Worm (Caenorhabditis elegans) whole organism, mixed stage, embryonic: ENCODE data around the gene nhr-178.

Experiments used
- M03D4.4 ChIP-seq: sonication (generic microtip); optimal IDR thresholded peaks from 2 replicates; lab custom pipeline; 2017; ENCODE audit warnings: mild to moderate bottlenecking, missing genetic modification characterization, missing compliant biosample characterization
- bed-3 ChIP-seq: fragments of 200-800 bp; sonication (Bioruptor generic); optimal IDR thresholded peaks from 3 replicates; lab custom pipeline; 2018; ENCODE audit warnings: mild to moderate bottlenecking, missing genetic modification characterization, moderate library complexity, missing compliant biosample characterization
- ceh-39 ChIP-seq: fragments of 150-350 bp; optimal IDR thresholded peaks from 2 replicates; lab custom pipeline; 2014; ENCODE audit warnings: missing biosample characterization, missing genetic modification characterization
- ceh-43 ChIP-seq: fragments of 200-800 bp; sonication (Bioruptor generic); optimal IDR thresholded peaks from 2 replicates; lab custom pipeline; 2018; ENCODE audit warnings: mild to moderate bottlenecking, missing genetic modification characterization, moderate library complexity, missing compliant biosample characterization
- ceh-83 ChIP-seq: fragments of 200-800 bp; sonication (Bioruptor generic); optimal IDR thresholded peaks from 2 replicates; lab custom pipeline; 2018; ENCODE audit warnings: mild to moderate bottlenecking, missing genetic modification characterization, missing compliant biosample characterization
- cnd-1 ChIP-seq: fragments of 200-800 bp; sonication (Bioruptor generic); optimal IDR thresholded peaks from 2 replicates; lab custom pipeline; 2018; ENCODE audit warnings: mild to moderate bottlenecking, missing genetic modification characterization, missing compliant biosample characterization
- drap-1 ChIP-seq: fragments of 200-800 bp; sonication (Bioruptor generic); optimal IDR thresholded peaks from 3 replicates; lab custom pipeline; 2018; ENCODE audit warnings: mild to moderate bottlenecking, missing genetic modification characterization, missing compliant biosample characterization
- elt-1 ChIP-seq: sonication (generic microtip); optimal IDR thresholded peaks from 2 replicates; lab custom pipeline; 2017; ENCODE audit warnings: missing genetic modification characterization, mild to moderate bottlenecking, missing compliant biosample characterization, antibody characterized with exemption, moderate library complexity, borderline replicate concordance; ENCODE audit not compliant: insufficient read depth
- elt-3 ChIP-seq: fragments of 150-350 bp; optimal IDR thresholded peaks from 2 replicates; lab custom pipeline; 2014; ENCODE audit warnings: missing biosample characterization, missing genetic modification characterization
- flh-1 ChIP-seq: fragments of 200-800 bp; sonication (Bioruptor generic); optimal IDR thresholded peaks from 2 replicates; lab custom pipeline; 2018; ENCODE audit warnings: mild to moderate bottlenecking, missing genetic modification characterization, moderate library complexity, missing compliant biosample characterization
- ham-2 ChIP-seq: fragments of 200-800 bp; sonication (Bioruptor generic); optimal IDR thresholded peaks from 2 replicates; lab custom pipeline; 2018; ENCODE audit warnings: mild to moderate bottlenecking, missing genetic modification characterization, missing compliant biosample characterization
- hlh-1 ChIP-seq: fragments of 150-350 bp; optimal IDR thresholded peaks from 2 replicates; lab custom pipeline; 2014; ENCODE audit warnings: missing biosample characterization, missing genetic modification reagents, missing genetic modification characterization
- lin-13 ChIP-seq: fragments of 150-350 bp; optimal IDR thresholded peaks from 2 replicates; lab custom pipeline; 2014; ENCODE audit warnings: missing biosample characterization, missing genetic modification characterization
- lin-32 ChIP-seq: fragments of 200-800 bp; sonication (Bioruptor generic); optimal IDR thresholded peaks from 2 replicates; lab custom pipeline; 2018; ENCODE audit warnings: mild to moderate bottlenecking, missing genetic modification characterization, missing compliant biosample characterization
- lsy-2 ChIP-seq: fragments of 150-350 bp; optimal IDR thresholded peaks from 2 replicates; lab custom pipeline; 2014; ENCODE audit warnings: missing biosample characterization, missing genetic modification characterization
- mep-1 ChIP-seq: fragments of 150-350 bp; optimal IDR thresholded peaks from 2 replicates; lab custom pipeline; 2017; ENCODE audit warnings: missing biosample characterization, missing genetic modification reagents, missing genetic modification characterization, inconsistent platforms
- mls-2 ChIP-seq: sonication (generic microtip); optimal IDR thresholded peaks from 2 replicates; lab custom pipeline; 2016; ENCODE audit warnings: mild to moderate bottlenecking, missing genetic modification characterization, moderate library complexity, missing compliant biosample characterization
- nhr-12 ChIP-seq: fragments of 150-350 bp; optimal IDR thresholded peaks from 2 replicates; lab custom pipeline; 2014; ENCODE audit warnings: missing biosample characterization, missing genetic modification characterization
- nhr-2 ChIP-seq: fragments of 150-350 bp; optimal IDR thresholded peaks from 2 replicates; lab custom pipeline; 2014; ENCODE audit warnings: missing biosample characterization, missing genetic modification characterization
- nhr-237 ChIP-seq: fragments of 150-350 bp; optimal IDR thresholded peaks from 2 replicates; lab custom pipeline; 2014; ENCODE audit warnings: missing biosample characterization, missing genetic modification characterization
- nhr-28 ChIP-seq: fragments of 150-350 bp; optimal IDR thresholded peaks from 2 replicates; lab custom pipeline; 2014; ENCODE audit warnings: missing biosample characterization, missing genetic modification characterization
- nhr-76 ChIP-seq: sonication (generic microtip); optimal IDR thresholded peaks from 2 replicates; lab custom pipeline; 2017; ENCODE audit warnings: missing biosample characterization, missing genetic modification characterization
- pha-4 ChIP-seq: fragments of 150-350 bp; optimal IDR thresholded peaks from 2 replicates; lab custom pipeline; 2018; ENCODE audit warnings: missing biosample characterization, missing genetic modification reagents, missing genetic modification characterization
- sem-2 ChIP-seq: fragments of 200-800 bp; sonication (Bioruptor generic); optimal IDR thresholded peaks from 2 replicates; lab custom pipeline; 2018; ENCODE audit warnings: mild to moderate bottlenecking, missing genetic modification characterization, missing compliant biosample characterization
- snpc-4 ChIP-seq: fragments of 150-350 bp; optimal IDR thresholded peaks from 2 replicates; lab custom pipeline; 2014; ENCODE audit warnings: missing biosample characterization, missing genetic modification characterization
- sptf-1 ChIP-seq: sonication (generic microtip); optimal IDR thresholded peaks from 2 replicates; lab custom pipeline; 2017; ENCODE audit warnings: mild to moderate bottlenecking, missing genetic modification characterization, moderate library complexity, missing compliant biosample characterization
- tbx-8 ChIP-seq: fragments of 200-800 bp; sonication (Bioruptor generic); optimal IDR thresholded peaks from 2 replicates; lab custom pipeline; 2018; ENCODE audit warnings: mild to moderate bottlenecking, missing genetic modification characterization, moderate library complexity, missing compliant biosample characterization
- unc-120 ChIP-seq: sonication (generic microtip); optimal IDR thresholded peaks from 2 replicates; lab custom pipeline; 2017; ENCODE audit warnings: missing genetic modification characterization, missing compliant biosample characterization; ENCODE audit not compliant: poor library complexity, severe bottlenecking
- unc-39 ChIP-seq: fragments of 150-350 bp; optimal IDR thresholded peaks from 2 replicates; lab custom pipeline; 2014; ENCODE audit warnings: missing biosample characterization, missing genetic modification characterization
- unc-62 ChIP-seq: fragments of 150-350 bp; optimal IDR thresholded peaks from 2 replicates; lab custom pipeline; 2014; ENCODE audit warnings: missing biosample characterization, missing genetic modification reagents, missing genetic modification characterization
- zip-8 ChIP-seq: fragments of 150-350 bp; optimal IDR thresholded peaks from 2 replicates; lab custom pipeline; 2014; ENCODE audit warnings: missing biosample characterization, missing genetic modification characterization
- ztf-11 ChIP-seq: fragments of 150-350 bp; optimal IDR thresholded peaks from 2 replicates; lab custom pipeline; 2014; ENCODE audit warnings: missing biosample characterization, missing genetic modification characterization

nhr-178 gene

DNA sequence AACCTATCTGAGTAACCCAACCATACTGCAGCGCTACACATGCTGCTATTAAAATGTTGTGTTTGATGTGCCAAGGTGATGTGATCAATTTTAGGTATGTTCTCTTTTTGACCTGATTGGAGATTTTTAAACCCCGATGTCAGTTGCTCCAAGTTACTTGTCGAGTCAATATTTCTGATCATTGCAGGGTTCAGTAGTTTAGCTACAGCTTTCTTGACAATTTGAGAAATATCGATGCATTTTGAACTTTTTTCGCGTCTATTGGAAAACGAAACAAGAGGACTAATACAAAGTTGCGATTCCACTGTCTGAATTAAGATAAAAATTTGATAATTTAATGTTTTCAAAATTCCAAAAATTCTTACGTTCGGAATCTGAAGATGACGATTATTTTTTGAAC, 15.7 kb upstream of the nhr-178 start:
- TF ChIP-seq nhr-12, result no peak
- TF ChIP-seq bed-3 (GFP tag; lab: Kevin White, UChicago), result no peak
- no peak for TF ChIP-seq nhr-237 (tag; lab: Kevin White, UChicago)
- TF ChIP-seq snpc-4 (tag; lab: Kevin White, UChicago), result no peak
- TF ChIP-seq hlh-1 (tag; lab: Kevin White, UChicago), result no peak
- no peak for TF ChIP-seq pha-4 (tag; lab: Kevin White, UChicago)
- TF ChIP-seq unc-120 (tag; lab: Kevin White, UChicago), result no peak
- TF ChIP-seq ceh-83 (GFP tag; lab: Kevin White, UChicago), result no peak
- TF ChIP-seq lin-32 (GFP tag; lab: Kevin White, UChicago), result no peak
- no peak for TF ChIP-seq M03D4.4 (tag; lab: Kevin White, UChicago)
- no peak for TF ChIP-seq unc-62 (GFP tag; lab: Kevin White, UChicago)
- TF ChIP-seq sem-2, result no peak

DNA sequence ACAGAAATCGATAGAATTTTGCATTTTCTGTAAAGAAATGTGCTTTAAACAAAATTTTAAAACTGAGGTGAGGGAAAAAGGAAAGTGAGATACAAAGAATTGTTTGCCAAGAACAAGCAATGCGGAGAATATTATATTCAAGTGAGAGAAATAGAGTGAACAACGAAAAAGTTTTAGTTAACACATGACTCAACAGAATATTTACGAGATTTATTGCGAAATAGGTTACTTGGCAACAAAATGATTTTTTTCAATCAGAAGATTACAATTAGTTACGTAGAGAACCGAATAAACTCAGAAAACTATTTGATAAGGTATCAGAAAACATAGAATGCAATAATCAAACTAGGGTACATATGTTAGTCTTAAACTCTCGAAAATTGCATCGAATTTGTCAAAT, 13.7 kb upstream of the nhr-178 start, which contains the start of gene nhr-117:
Gene nhr-117 (minus strand): TSS at position 27 of the 400 bp plus-strand sequence.
- no peak for TF ChIP-seq sem-2
- no peak for TF ChIP-seq drap-1 (GFP tag; lab: Kevin White, UChicago)

DNA sequence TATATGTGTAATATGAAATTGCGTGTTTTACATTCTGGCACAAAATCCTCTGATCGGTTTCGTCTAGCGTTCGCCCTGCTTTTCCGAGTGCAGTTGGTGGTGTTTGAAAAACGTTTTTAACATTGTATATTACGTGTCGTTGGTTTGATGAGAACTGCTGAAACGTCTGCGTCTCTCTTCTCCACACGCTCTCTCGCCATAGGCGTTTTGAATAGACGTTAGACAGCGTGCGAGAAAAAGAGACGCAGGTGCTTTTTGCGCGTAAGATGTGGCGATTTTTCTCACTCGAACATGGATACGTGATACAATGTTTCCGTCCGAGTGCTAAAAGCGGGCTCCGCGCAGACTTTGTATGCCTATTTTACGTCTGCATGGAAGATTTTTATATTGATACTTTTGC, 12.8 kb upstream of the nhr-178 start:
- TF ChIP-seq unc-62 (GFP tag; lab: Kevin White, UChicago), result no peak
- TF ChIP-seq mep-1 (tag; lab: Kevin White, UChicago), result no peak
- no peak for TF ChIP-seq nhr-12
- TF ChIP-seq nhr-28 (tag; lab: Kevin White, UChicago), result no peak
- TF ChIP-seq ham-2 (GFP tag; lab: Kevin White, UChicago), result no peak
- no peak for TF ChIP-seq tbx-8
- no peak for TF ChIP-seq mls-2 (tag; lab: Kevin White, UChicago)
- TF ChIP-seq bed-3 (GFP tag; lab: Kevin White, UChicago), result no peak
- TF ChIP-seq elt-3 (tag; lab: Kevin White, UChicago), result no peak
- no peak for TF ChIP-seq lin-32 (GFP tag; lab: Kevin White, UChicago)
- TF ChIP-seq nhr-2, result no peak
- TF ChIP-seq ceh-43 (GFP tag; lab: Kevin White, UChicago), result no peak
- no peak for TF ChIP-seq elt-1
- no peak for TF ChIP-seq nhr-76 (tag; lab: Kevin White, UChicago)
- TF ChIP-seq pha-4 (tag; lab: Kevin White, UChicago), result no peak
- no peak for TF ChIP-seq lin-13 (tag; lab: Kevin White, UChicago)
- TF ChIP-seq nhr-237 (tag; lab: Kevin White, UChicago), result no peak
- no peak for TF ChIP-seq lsy-2 (tag; lab: Kevin White, UChicago)
- no peak for TF ChIP-seq sem-2
- TF ChIP-seq hlh-1 (tag; lab: Kevin White, UChicago), result no peak

DNA sequence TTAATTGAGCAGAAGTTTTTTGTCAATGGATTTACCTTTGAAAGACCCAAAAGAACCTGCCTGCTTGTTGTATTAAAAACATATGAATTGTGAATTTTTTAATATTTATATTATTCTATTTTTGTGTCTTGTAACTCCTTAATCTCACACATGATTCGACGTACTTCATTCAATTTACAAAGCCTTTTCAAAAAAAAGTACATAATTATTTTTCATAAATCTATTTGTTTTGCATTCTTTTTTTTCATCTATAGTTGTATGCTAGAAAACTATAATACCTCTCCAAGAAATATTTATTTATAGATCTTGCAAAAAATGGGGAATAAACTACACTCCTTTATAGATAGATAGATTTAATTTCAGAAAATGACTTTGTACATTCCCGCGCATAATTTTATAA, 11.0 kb upstream of the nhr-178 start, which contains the start of gene nhr-179:
Gene nhr-179 (minus strand): TSS at position 101 of the 400 bp plus-strand sequence.
- no peak for TF ChIP-seq ztf-11 (tag; lab: Kevin White, UChicago)
- no peak for TF ChIP-seq tbx-8
- TF ChIP-seq lin-32 (GFP tag; lab: Kevin White, UChicago), result no peak
- no peak for TF ChIP-seq unc-62 (GFP tag; lab: Kevin White, UChicago)
- no peak for TF ChIP-seq lsy-2 (tag; lab: Kevin White, UChicago)
- no peak for TF ChIP-seq ceh-39
- TF ChIP-seq nhr-28 (tag; lab: Kevin White, UChicago), result no peak
- no peak for TF ChIP-seq hlh-1 (tag; lab: Kevin White, UChicago)
- no peak for TF ChIP-seq ham-2 (GFP tag; lab: Kevin White, UChicago)
- no peak for TF ChIP-seq mls-2 (tag; lab: Kevin White, UChicago)
- no peak for TF ChIP-seq sem-2
- TF ChIP-seq zip-8 (tag; lab: Kevin White, UChicago), result no peak
- TF ChIP-seq drap-1 (GFP tag; lab: Kevin White, UChicago), result no peak
- no peak for TF ChIP-seq sptf-1 (tag; lab: Kevin White, UChicago)
- no peak for TF ChIP-seq elt-1
- no peak for TF ChIP-seq flh-1 (GFP tag; lab: Kevin White, UChicago)

DNA sequence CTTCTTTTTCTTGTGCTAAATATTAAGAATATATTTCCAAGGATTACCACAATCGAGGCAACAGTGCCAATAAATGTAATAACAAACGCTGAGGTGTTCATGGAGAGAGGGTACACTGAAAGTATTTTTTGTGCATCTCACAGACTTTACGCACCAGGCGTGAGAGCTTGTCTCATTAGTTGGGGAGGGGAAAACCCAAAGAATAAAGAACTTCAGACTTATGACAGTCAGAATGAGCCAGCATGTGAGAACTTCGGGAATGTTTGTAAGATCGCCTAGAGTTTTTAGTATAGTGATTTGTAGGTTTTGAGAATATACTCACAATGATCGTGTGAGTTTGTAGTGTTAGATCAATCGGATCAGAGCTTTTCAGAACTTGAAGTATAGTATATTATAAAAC, 7.0 kb upstream of the nhr-178 start, which contains the start of gene srbc-41:
Gene srbc-41 (minus strand): TSS at position 101 of the 400 bp plus-strand sequence.
- TF ChIP-seq mep-1 (tag; lab: Kevin White, UChicago) (no peak), cnd-1 (tag; lab: Kevin White, UChicago) (no peak), nhr-12 (no peak), unc-39 (tag; lab: Kevin White, UChicago) (no peak), ceh-39 (no peak), pha-4 (tag; lab: Kevin White, UChicago) (no peak), ztf-11 (tag; lab: Kevin White, UChicago) (no peak), ceh-83 (GFP tag; lab: Kevin White, UChicago) (no peak), nhr-237 (tag; lab: Kevin White, UChicago) (no peak), sem-2 (no peak)
